Worm (Caenorhabditis elegans) whole organism, early embryonic: ENCODE data around the gene W07G4.2.

Experiments
- B0310.2 ChIP-seq: sonication (generic microtip); optimal IDR thresholded peaks from 2 replicates; lab custom pipeline; 2016; ENCODE audit warnings: mild to moderate bottlenecking, missing genetic modification characterization, missing compliant biosample characterization
- F13C5.2 ChIP-seq: sonication (generic microtip); optimal IDR thresholded peaks from 2 replicates; lab custom pipeline; 2017; ENCODE audit warnings: mild to moderate bottlenecking, missing genetic modification characterization, inconsistent platforms, missing compliant biosample characterization
- aly-1 ChIP-seq: sonication (generic microtip); optimal IDR thresholded peaks from 2 replicates; lab custom pipeline; 2016; ENCODE audit warnings: missing genetic modification characterization, missing compliant biosample characterization
- ama-1 ChIP-seq: fragments of 150-350 bp; optimal IDR thresholded peaks from 2 replicates; lab custom pipeline; 2014
- ceh-13 ChIP-seq: fragments of 200-800 bp; sonication (Bioruptor generic); optimal IDR thresholded peaks from 2 replicates; lab custom pipeline; 2018; ENCODE audit warnings: mild to moderate bottlenecking, missing genetic modification characterization, missing compliant biosample characterization
- ceh-36 ChIP-seq: sonication (generic microtip); optimal IDR thresholded peaks from 2 replicates; lab custom pipeline; 2016; ENCODE audit warnings: missing genetic modification characterization, inconsistent platforms, missing compliant biosample characterization
- ets-7 ChIP-seq: sonication (generic microtip); optimal IDR thresholded peaks from 2 replicates; lab custom pipeline; 2016; ENCODE audit warnings: missing genotype, missing genetic modification characterization, missing compliant biosample characterization
- flt-1 ChIP-seq: fragments of 200-800 bp; sonication (Bioruptor generic); IDR thresholded peaks from 2 replicates; pipeline ENCODE4 v1.3.6; 2022; ENCODE audit warnings: missing genetic modification characterization, missing compliant biosample characterization
- hmbx-1 ChIP-seq: sonication (generic microtip); optimal IDR thresholded peaks from 2 replicates; lab custom pipeline; 2016; ENCODE audit warnings: mild to moderate bottlenecking, missing genetic modification characterization, missing compliant biosample characterization
- hmg-4 ChIP-seq: fragments of 200-800 bp; sonication (Bioruptor generic); optimal IDR thresholded peaks from 2 replicates; lab custom pipeline; 2018; ENCODE audit warnings: mild to moderate bottlenecking, missing genetic modification characterization, missing compliant biosample characterization
- hnd-1 ChIP-seq: sonication (generic microtip); optimal IDR thresholded peaks from 2 replicates; lab custom pipeline; 2016; ENCODE audit warnings: missing genetic modification characterization, missing compliant biosample characterization
- pes-1 ChIP-seq: fragments of 200-800 bp; sonication (Bioruptor generic); IDR thresholded peaks from 2 replicates; pipeline ENCODE4 v1.3.6; 2022; ENCODE audit warnings: missing genetic modification reagents, missing genetic modification characterization, missing compliant biosample characterization
- scrt-1 ChIP-seq: fragments of 200-800 bp; sonication (Bioruptor generic); IDR thresholded peaks from 2 replicates; pipeline ENCODE4 v1.3.6; 2022; ENCODE audit warnings: missing genetic modification characterization, missing compliant biosample characterization
- sea-1 ChIP-seq: fragments of 200-800 bp; sonication (Bioruptor generic); conservative IDR thresholded peaks from 2 replicates; pipeline ENCODE4 v1.3.6; 2022; ENCODE audit warnings: missing genetic modification characterization, missing compliant biosample characterization
- tbx-11 ChIP-seq: fragments of 200-800 bp; sonication (Bioruptor generic); IDR thresholded peaks from 2 replicates; pipeline ENCODE4 v1.3.6; 2022; ENCODE audit warnings: missing genetic modification characterization, missing compliant biosample characterization
- tbx-37 ChIP-seq: fragments of 200-800 bp; sonication (Bioruptor generic); conservative IDR thresholded peaks from 2 replicates; pipeline ENCODE4 v1.3.6; 2022; ENCODE audit warnings: missing genetic modification reagents, missing genetic modification characterization, missing compliant biosample characterization
- tra-4 ChIP-seq: sonication (generic microtip); optimal IDR thresholded peaks from 2 replicates; lab custom pipeline; 2017; ENCODE audit warnings: missing genetic modification characterization, missing compliant biosample characterization

W07G4.2 gene

ce11 chrV:13036466-13036865 is at the start of gene W07G4.2:
W07G4.2 (minus strand) TSS chrV:13036566.
- no peak for TF ChIP-seq ceh-36 (tag; lab: Kevin White, UChicago)
- TF ChIP-seq tra-4: no peak
- no peak for TF ChIP-seq scrt-1
- no peak for TF ChIP-seq hmg-4 (GFP tag; lab: Kevin White, UChicago)
- TF ChIP-seq hnd-1 (tag; lab: Kevin White, UChicago): no peak
- no peak for TF ChIP-seq aly-1
- TF ChIP-seq ama-1 (lab: Kevin White, UChicago): no peak
- no peak for TF ChIP-seq tbx-11 (GFP tag; lab: Robert Waterston, UW)

- TF ChIP-seq hmg-4 (GFP tag; lab: Kevin White, UChicago) (peak; percentile 23), sea-1 (no peak)
These were observed 49.7 kb upstream of the W07G4.2 start for ce11 chrV:13085917-13086552.

- no peak for TF ChIP-seq hmg-4 (GFP tag; lab: Kevin White, UChicago)
- no peak for TF ChIP-seq ets-7 (tag; lab: Kevin White, UChicago)
- no peak for TF ChIP-seq tbx-37 (GFP tag; lab: Robert Waterston, UW)
- no peak for TF ChIP-seq flt-1
- TF ChIP-seq F13C5.2: no peak
- no peak for TF ChIP-seq ceh-13 (GFP tag; lab: Kevin White, UChicago)
- no peak for TF ChIP-seq aly-1
- no peak for TF ChIP-seq ceh-36 (tag; lab: Kevin White, UChicago)
- no peak for TF ChIP-seq pes-1 (GFP tag; lab: Robert Waterston, UW)
- TF ChIP-seq scrt-1: no peak
- TF ChIP-seq sea-1: no peak
- TF ChIP-seq hmbx-1 (tag; lab: Kevin White, UChicago): no peak
- no peak for TF ChIP-seq ama-1 (lab: Kevin White, UChicago)
- no peak for TF ChIP-seq tbx-11 (GFP tag; lab: Robert Waterston, UW)
- no peak for TF ChIP-seq tra-4
- TF ChIP-seq B0310.2 (tag; lab: Kevin White, UChicago): no peak
These were observed 48.9 kb upstream of the W07G4.2 start for ce11 chrV:13085227-13085640.

ce11 chrV:13083751-13084672 is 47.6 kb upstream of the W07G4.2 start:
- TF ChIP-seq hmg-4 (GFP tag; lab: Kevin White, UChicago): no peak
- TF ChIP-seq ama-1 (lab: Kevin White, UChicago): no peak
- no peak for TF ChIP-seq ceh-13 (GFP tag; lab: Kevin White, UChicago)
- TF ChIP-seq hnd-1 (tag; lab: Kevin White, UChicago): no peak
- TF ChIP-seq scrt-1: no peak
- no peak for TF ChIP-seq aly-1
- no peak for TF ChIP-seq hmbx-1 (tag; lab: Kevin White, UChicago)
- no peak for TF ChIP-seq ceh-36 (tag; lab: Kevin White, UChicago)
- TF ChIP-seq F13C5.2: no peak
- no peak for TF ChIP-seq pes-1 (GFP tag; lab: Robert Waterston, UW)
- no peak for TF ChIP-seq B0310.2 (tag; lab: Kevin White, UChicago)
- TF ChIP-seq tra-4: no peak
- TF ChIP-seq sea-1: no peak
- no peak for TF ChIP-seq tbx-37 (GFP tag; lab: Robert Waterston, UW)
- no peak for TF ChIP-seq flt-1
- no peak for TF ChIP-seq ets-7 (tag; lab: Kevin White, UChicago)
- no peak for TF ChIP-seq tbx-11 (GFP tag; lab: Robert Waterston, UW)

- no peak for TF ChIP-seq B0310.2 (tag; lab: Kevin White, UChicago)
- TF ChIP-seq hnd-1 (tag; lab: Kevin White, UChicago): no peak
- no peak for TF ChIP-seq pes-1 (GFP tag; lab: Robert Waterston, UW)
- no peak for TF ChIP-seq tbx-11 (GFP tag; lab: Robert Waterston, UW)
- TF ChIP-seq tbx-37 (GFP tag; lab: Robert Waterston, UW): no peak
- TF ChIP-seq F13C5.2: no peak
- no peak for TF ChIP-seq ceh-36 (tag; lab: Kevin White, UChicago)
These were observed 46.2 kb upstream of the W07G4.2 start, which contains the start of gene C34B4.2 for ce11 chrV:13082442-13083126. C34B4.2 (plus strand) TSS chrV:13083055.

- no peak for TF ChIP-seq hmg-4 (GFP tag; lab: Kevin White, UChicago)
- no peak for TF ChIP-seq F13C5.2
- TF ChIP-seq scrt-1: no peak
- no peak for TF ChIP-seq ets-7 (tag; lab: Kevin White, UChicago)
- no peak for TF ChIP-seq B0310.2 (tag; lab: Kevin White, UChicago)
- no peak for TF ChIP-seq ceh-13 (GFP tag; lab: Kevin White, UChicago)
- no peak for TF ChIP-seq tbx-11 (GFP tag; lab: Robert Waterston, UW)
- no peak for TF ChIP-seq tra-4
- no peak for TF ChIP-seq aly-1
- TF ChIP-seq hnd-1 (tag; lab: Kevin White, UChicago): no peak
- no peak for TF ChIP-seq ceh-36 (tag; lab: Kevin White, UChicago)
- no peak for TF ChIP-seq pes-1 (GFP tag; lab: Robert Waterston, UW)
- no peak for TF ChIP-seq ama-1 (lab: Kevin White, UChicago)
- no peak for TF ChIP-seq hmbx-1 (tag; lab: Kevin White, UChicago)
These were observed 44.9 kb upstream of the W07G4.2 start for ce11 chrV:13081197-13081747.
